Fruit fly (Drosophila melanogaster) whole organism, pupa: ENCODE measurements around the gene rictor.

Experiments used
- CG10348 ChIP-seq: fragments of 200-800 bp; sonication (Bioruptor generic); IDR thresholded peaks from 2 replicates; pipeline ENCODE4 v1.3.6; 2022; ENCODE audit warnings: missing biosample characterization, missing genetic modification characterization
- CG12605 ChIP-seq: fragments of 200-800 bp; sonication (Bioruptor generic); IDR thresholded peaks from 2 replicates; pipeline ENCODE4 v1.3.6; 2022; ENCODE audit warnings: missing biosample characterization, missing genetic modification characterization
- CG13204 ChIP-seq: fragments of 200-800 bp; sonication (Bioruptor generic); optimal IDR thresholded peaks from 2 replicates; lab custom pipeline; 2018; ENCODE audit warnings: missing biosample characterization, mild to moderate bottlenecking, missing genetic modification characterization, moderate library complexity
- CG14655 ChIP-seq: fragments of 200-800 bp; sonication (Bioruptor generic); optimal IDR thresholded peaks from 3 replicates; lab custom pipeline; 2017; ENCODE audit warnings: mild to moderate bottlenecking, missing biosample characterization, missing genetic modification reagents, missing genetic modification characterization
- CG15710 ChIP-seq: fragments of 200-800 bp; sonication (Bioruptor generic); optimal IDR thresholded peaks from 2 replicates; lab custom pipeline; 2018; ENCODE audit warnings: missing biosample characterization, mild to moderate bottlenecking, missing genetic modification characterization, moderate library complexity
- CG17806 ChIP-seq: fragments of 200-800 bp; sonication (Bioruptor generic); optimal IDR thresholded peaks from 2 replicates; lab custom pipeline; 2018; ENCODE audit warnings: missing biosample characterization, mild to moderate bottlenecking, missing genetic modification characterization, moderate library complexity
- CG32121 ChIP-seq: fragments of 200-800 bp; sonication (Bioruptor generic); IDR thresholded peaks from 2 replicates; pipeline ENCODE4 v1.3.6; 2022; ENCODE audit warnings: missing biosample characterization, missing genetic modification characterization
- CG34367 ChIP-seq: fragments of 200-800 bp; sonication (Bioruptor generic); optimal IDR thresholded peaks from 2 replicates; lab custom pipeline; 2018; ENCODE audit warnings: missing biosample characterization, mild to moderate bottlenecking, missing genetic modification characterization
- CG4496 ChIP-seq: fragments of 200-800 bp; sonication (Bioruptor generic); IDR thresholded peaks from 3 replicates; pipeline ENCODE4 v1.3.6; 2022; ENCODE audit warnings: missing biosample characterization, missing genetic modification characterization
- CG8159 ChIP-seq: fragments of 200-800 bp; sonication (Bioruptor generic); optimal IDR thresholded peaks from 3 replicates; lab custom pipeline; 2018; ENCODE audit warnings: missing biosample characterization, mild to moderate bottlenecking, missing genetic modification characterization, moderate library complexity
- CG8301 ChIP-seq: fragments of 200-800 bp; sonication (Bioruptor generic); optimal IDR thresholded peaks from 2 replicates; lab custom pipeline; 2018; ENCODE audit warnings: missing biosample characterization, mild to moderate bottlenecking, missing genetic modification characterization
- CG9948 ChIP-seq: fragments of 200-800 bp; sonication (Bioruptor generic); optimal IDR thresholded peaks from 2 replicates; lab custom pipeline; 2018; ENCODE audit warnings: missing biosample characterization, mild to moderate bottlenecking, missing genetic modification characterization, moderate library complexity
- D1 ChIP-seq: fragments of 200-800 bp; sonication (Bioruptor generic); optimal IDR thresholded peaks from 2 replicates; lab custom pipeline; 2018; ENCODE audit warnings: missing biosample characterization, mild to moderate bottlenecking, missing genetic modification characterization, moderate library complexity
- EcR ChIP-seq: fragments of 200-800 bp; sonication (Bioruptor generic); optimal IDR thresholded peaks from 3 replicates; lab custom pipeline; 2019; ENCODE audit warnings: missing biosample characterization, missing genetic modification characterization, mild to moderate bottlenecking, moderate library complexity, missing genetic modification reagents
- Ets98B ChIP-seq: fragments of 200-800 bp; sonication (Bioruptor generic); IDR thresholded peaks from 2 replicates; pipeline ENCODE4 v1.3.6; 2022; ENCODE audit warnings: missing biosample characterization, missing genetic modification characterization
- Pif1A ChIP-seq: fragments of 200-800 bp; sonication (Bioruptor generic); optimal IDR thresholded peaks from 3 replicates; lab custom pipeline; 2016; ENCODE audit warnings: missing biosample characterization, missing genetic modification characterization
- Pif1B ChIP-seq: fragments of 200-800 bp; sonication (Bioruptor generic); optimal IDR thresholded peaks from 3 replicates; lab custom pipeline; 2016; ENCODE audit warnings: missing biosample characterization, missing genetic modification characterization
- Snoo ChIP-seq: fragments of 200-800 bp; sonication (Bioruptor generic); optimal IDR thresholded peaks from 3 replicates; lab custom pipeline; 2017; ENCODE audit warnings: missing biosample characterization, mild to moderate bottlenecking, missing genetic modification characterization, inconsistent platforms
- gl ChIP-seq: fragments of 200-800 bp; sonication (Bioruptor generic); optimal IDR thresholded peaks from 2 replicates; lab custom pipeline; 2018; ENCODE audit warnings: missing biosample characterization, mild to moderate bottlenecking, missing genetic modification characterization
- rn ChIP-seq: fragments of 200-800 bp; sonication (Bioruptor generic); IDR thresholded peaks from 2 replicates; pipeline ENCODE4 v1.3.6; 2022; ENCODE audit warnings: missing biosample characterization, missing genetic modification characterization

Gene rictor

DNA sequence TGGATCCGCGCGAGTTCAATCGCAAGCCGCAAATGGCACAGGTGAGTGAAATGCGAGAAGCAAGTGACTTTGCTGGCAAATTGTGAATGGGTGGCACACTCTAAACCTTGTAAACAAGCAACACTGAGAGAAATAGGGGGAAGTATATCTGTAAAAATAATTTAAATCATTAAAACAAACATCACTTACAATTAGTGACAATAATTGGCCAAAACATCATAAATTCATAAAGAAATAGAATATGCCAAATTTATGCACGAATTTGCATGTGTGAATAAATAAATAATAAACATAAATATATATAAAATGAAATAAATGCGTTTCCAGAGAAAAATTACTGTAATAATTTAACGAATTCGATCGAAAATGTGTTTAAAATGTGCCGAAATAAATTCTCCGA, 1.5 kb upstream of the rictor start:
- no peak for TF ChIP-seq Pif1A (GFP tag; lab: Kevin White, UChicago)
- TF ChIP-seq CG9948, result no peak
- no peak for TF ChIP-seq CG4496 (GFP tag; lab: Robert Waterston, UW)
- peak; percentile 30 for TF ChIP-seq CG8301 (tag; lab: Kevin White, UChicago)
- TF ChIP-seq Ets98B (GFP tag; lab: Robert Waterston, UW), result peak; percentile 42
- no peak for TF ChIP-seq CG10348 (GFP tag; lab: Robert Waterston, UW)
- TF ChIP-seq CG17806 (tag; lab: Kevin White, UChicago), result peak; percentile 33
- no peak for TF ChIP-seq CG34367
- peak; percentile 33; the same call in 1 of the 2 replicates for TF ChIP-seq CG32121 (GFP tag; lab: Robert Waterston, UW)
- TF ChIP-seq rn (GFP tag; lab: Robert Waterston, UW), result no peak
- TF ChIP-seq CG12605, result no peak
- no peak for TF ChIP-seq CG13204 (GFP tag; lab: Kevin White, UChicago)
- no peak for TF ChIP-seq CG8159 (tag; lab: Kevin White, UChicago)
- TF ChIP-seq EcR (GFP tag; lab: Kevin White, UChicago), result no peak
- TF ChIP-seq, all 21 proteins: peak for 4

DNA sequence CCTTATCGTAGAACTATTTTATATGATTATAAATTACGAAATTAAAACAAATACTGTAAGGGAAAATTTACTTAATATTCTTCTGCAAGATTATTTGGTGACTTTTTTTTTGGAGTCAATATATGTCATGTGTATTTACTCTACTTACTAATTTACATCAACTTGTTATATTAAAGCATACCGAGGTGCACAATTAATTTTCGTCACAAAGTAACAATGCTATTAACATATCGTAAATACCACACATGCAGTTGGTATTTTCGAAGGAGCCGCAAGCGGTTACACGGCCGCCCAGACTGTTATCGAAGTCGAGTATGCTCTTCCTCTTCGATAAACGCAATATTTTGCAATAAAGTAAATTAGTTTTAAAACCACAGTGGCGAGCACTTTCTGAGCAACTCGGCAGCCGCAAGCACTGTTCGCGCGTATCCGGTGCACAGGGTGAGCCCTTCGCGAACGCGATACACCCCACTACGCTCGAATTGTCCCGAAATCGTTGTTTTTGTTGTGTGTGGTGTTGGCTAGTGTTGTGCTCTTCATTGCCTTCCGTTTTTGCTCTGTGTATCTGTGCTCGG, 575 bp upstream of the rictor start, which contains the start of gene Vav:
TSS of gene Vav (plus strand) at position 293 of the 575 bp plus-strand sequence.
- TF ChIP-seq CG14655 (no peak), Pif1A (GFP tag; lab: Kevin White, UChicago) (no peak), CG8159 (tag; lab: Kevin White, UChicago) (no peak), Ets98B (GFP tag; lab: Robert Waterston, UW) (0 out of 2 replicates have a peak, but pooled peaks have one; percentile 22), CG9948 (no peak), EcR (GFP tag; lab: Kevin White, UChicago) (peak; percentile 16), CG32121 (GFP tag; lab: Robert Waterston, UW) (0 out of 2 replicates have a peak, but pooled peaks have one; percentile 32)

DNA sequence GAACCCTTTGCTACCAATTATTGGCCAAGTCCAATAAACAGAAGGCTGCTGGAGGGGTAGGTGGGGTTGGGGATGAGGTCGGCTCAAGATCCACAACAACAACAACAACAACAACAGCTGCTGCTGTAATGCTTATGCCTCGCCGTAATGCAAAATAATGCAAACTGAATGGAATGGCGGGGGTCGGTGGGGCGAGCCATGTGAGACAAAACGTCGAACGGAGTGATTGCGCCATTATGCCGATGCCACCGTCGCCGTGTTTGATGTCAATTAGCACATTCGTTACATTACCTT, 397 bp downstream of the rictor start:
- no peak for TF ChIP-seq rn (GFP tag; lab: Robert Waterston, UW)
- no peak for TF ChIP-seq Ets98B (GFP tag; lab: Robert Waterston, UW)
- no peak for TF ChIP-seq Pif1B
- TF ChIP-seq CG17806 (tag; lab: Kevin White, UChicago), result no peak
- no peak for TF ChIP-seq CG13204 (GFP tag; lab: Kevin White, UChicago)

DNA sequence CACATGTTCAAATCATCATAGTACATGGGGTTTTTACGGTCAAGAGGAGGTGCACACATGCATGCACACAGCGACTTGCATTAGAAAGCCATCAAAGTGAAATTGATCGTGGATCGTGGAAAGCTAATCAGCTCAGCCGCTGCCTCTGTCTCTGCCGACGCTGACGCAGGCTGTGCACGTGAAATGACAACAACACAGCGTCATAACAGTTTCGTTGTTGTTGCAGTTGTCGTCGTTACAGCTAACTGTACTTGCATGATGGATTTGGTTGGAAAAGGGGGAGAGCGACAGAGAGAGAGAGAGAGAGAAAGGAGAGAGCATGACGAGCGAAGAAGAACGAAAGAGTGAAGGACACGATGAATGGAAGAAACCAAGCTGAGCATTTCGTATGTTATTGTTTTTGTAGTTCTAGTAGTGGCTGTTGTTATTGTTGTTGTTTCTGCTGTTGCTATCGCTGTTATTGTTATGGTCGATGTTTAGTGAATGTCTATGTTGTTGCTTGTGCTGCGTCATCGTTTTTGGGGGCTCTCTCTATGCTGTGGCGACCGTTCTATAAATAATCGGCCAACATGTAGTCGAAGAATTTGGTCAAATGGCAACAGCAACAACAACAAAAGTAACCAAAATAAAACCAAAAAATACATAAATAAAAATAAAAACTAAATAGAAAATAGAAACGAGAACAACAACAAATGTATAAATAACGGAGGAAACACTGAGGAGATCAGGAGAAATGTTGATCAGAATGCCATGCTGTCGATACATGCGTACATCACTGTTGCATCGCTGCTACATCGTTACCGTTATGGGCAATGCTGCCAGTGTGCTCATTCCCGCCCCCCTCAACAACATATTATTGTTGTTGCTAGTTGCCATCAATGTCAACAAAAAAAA, 991 bp downstream of the rictor start:
- TF ChIP-seq Pif1A (GFP tag; lab: Kevin White, UChicago) (no peak), CG32121 (GFP tag; lab: Robert Waterston, UW) (no peak), CG8159 (tag; lab: Kevin White, UChicago) (no peak), gl (tag; lab: Kevin White, UChicago) (no peak), CG14655 (no peak), CG17806 (tag; lab: Kevin White, UChicago) (no peak), Ets98B (GFP tag; lab: Robert Waterston, UW) (no peak), Pif1B (no peak), CG12605 (no peak), CG10348 (GFP tag; lab: Robert Waterston, UW) (no peak), rn (GFP tag; lab: Robert Waterston, UW) (no peak), EcR (GFP tag; lab: Kevin White, UChicago) (no peak), Snoo (no peak), CG4496 (GFP tag; lab: Robert Waterston, UW) (no peak), D1 (tag; lab: Kevin White, UChicago) (no peak), CG34367 (no peak), CG13204 (GFP tag; lab: Kevin White, UChicago) (no peak), CG8301 (tag; lab: Kevin White, UChicago) (no peak), CG9948 (no peak)
- TF ChIP-seq, all 21 proteins: peak for 0

DNA sequence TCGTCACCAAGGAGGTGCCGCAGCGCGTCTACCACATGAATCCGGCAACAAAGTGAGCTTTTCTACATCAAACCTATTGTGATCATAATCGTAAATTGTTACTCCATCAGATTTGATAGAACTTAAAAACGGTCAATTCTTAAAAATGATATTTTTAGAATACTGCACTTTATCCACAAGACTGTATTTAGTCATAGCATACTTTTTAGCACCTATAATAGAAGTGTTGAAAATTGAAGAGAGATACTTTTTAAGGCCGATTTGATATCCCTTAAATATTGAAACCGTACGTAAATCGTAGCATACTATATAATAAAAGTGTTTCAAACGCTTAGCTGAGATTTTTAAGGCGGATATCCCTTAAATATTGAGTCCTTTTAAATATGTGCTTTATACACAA, 10.9 kb downstream of the rictor start:
- no peak for TF ChIP-seq D1 (tag; lab: Kevin White, UChicago)

DNA sequence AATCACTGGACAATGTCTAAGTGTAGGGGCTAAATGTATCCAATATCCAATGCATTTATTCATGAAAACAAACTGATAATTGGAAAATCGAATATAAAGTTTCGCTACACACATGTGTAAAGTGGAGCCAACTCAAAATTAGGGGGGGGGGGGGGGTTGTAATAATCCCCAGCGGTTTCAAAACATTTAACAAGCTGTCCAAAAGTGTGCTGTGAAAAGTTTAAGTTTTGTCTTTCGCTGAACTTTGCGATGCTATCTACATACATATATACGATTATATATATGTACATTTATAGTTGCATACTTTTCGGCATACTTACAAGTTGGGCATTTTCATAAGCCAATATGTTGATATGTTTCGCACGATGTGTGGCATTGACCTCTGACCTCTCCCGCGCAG, 11.7 kb downstream of the rictor start:
- no peak for TF ChIP-seq CG8159 (tag; lab: Kevin White, UChicago)
- TF ChIP-seq CG15710 (tag; lab: Kevin White, UChicago), result no peak
- TF ChIP-seq CG4496 (GFP tag; lab: Robert Waterston, UW), result no peak
- no peak for TF ChIP-seq Pif1A (GFP tag; lab: Kevin White, UChicago)
- TF ChIP-seq CG8301 (tag; lab: Kevin White, UChicago), result no peak
- no peak for TF ChIP-seq CG12605
